Fruit fly (Drosophila melanogaster) whole organism, embryonic: Measurements from ENCODE around the gene Vlet.

Experiments used
- Adf1 ChIP-seq: fragments of 200-800 bp; sonication (Bioruptor generic); IDR thresholded peaks from 2 replicates; pipeline ENCODE4 v1.3.6; 2022; ENCODE audit warnings: missing biosample characterization, missing genetic modification characterization
- CG10147 ChIP-seq: fragments of 200-800 bp; sonication (Bioruptor generic); optimal IDR thresholded peaks from 2 replicates; lab custom pipeline; 2019; ENCODE audit warnings: missing biosample characterization, mild to moderate bottlenecking, missing genetic modification characterization, moderate library complexity
- CG10431 ChIP-seq: fragments of 200-800 bp; sonication (Bioruptor generic); optimal IDR thresholded peaks from 3 replicates; lab custom pipeline; 2018; ENCODE audit warnings: missing biosample characterization, mild to moderate bottlenecking, missing genetic modification characterization
- CG11398 ChIP-seq: fragments of 200-800 bp; sonication (Bioruptor generic); optimal IDR thresholded peaks from 2 replicates; lab custom pipeline; 2016; ENCODE audit warnings: missing biosample characterization, missing genetic modification characterization
- CG11456 ChIP-seq: fragments of 200-800 bp; sonication (Bioruptor generic); IDR thresholded peaks from 3 replicates; pipeline ENCODE4 v1.3.6; 2022; ENCODE audit warnings: missing biosample characterization, missing genetic modification characterization
- CG13894 ChIP-seq: fragments of 200-800 bp; sonication (Bioruptor generic); optimal IDR thresholded peaks from 3 replicates; lab custom pipeline; 2018; ENCODE audit warnings: missing biosample characterization, mild to moderate bottlenecking, missing genetic modification characterization, moderate library complexity
- CG14014 ChIP-seq: fragments of 200-800 bp; sonication (Bioruptor generic); IDR thresholded peaks from 2 replicates; pipeline ENCODE4 v1.3.6; 2022; ENCODE audit warnings: missing biosample characterization, missing genetic modification characterization
- CG14860 ChIP-seq: fragments of 200-800 bp; sonication (Bioruptor generic); IDR thresholded peaks from 3 replicates; pipeline ENCODE4 v1.3.6; 2022; ENCODE audit warnings: missing biosample characterization, missing genetic modification characterization; ENCODE audit not compliant: partially characterized antibody
- CG15514 ChIP-seq: fragments of 200-800 bp; sonication (Bioruptor generic); optimal IDR thresholded peaks from 3 replicates; lab custom pipeline; 2017; ENCODE audit warnings: missing biosample characterization, missing genetic modification characterization, mild to moderate bottlenecking, moderate library complexity, missing genetic modification reagents
- CG2120 ChIP-seq: fragments of 200-800 bp; sonication (Bioruptor generic); optimal IDR thresholded peaks from 3 replicates; lab custom pipeline; 2016; ENCODE audit warnings: missing biosample characterization, missing genetic modification characterization
- CG30403 ChIP-seq: fragments of 200-800 bp; sonication (Bioruptor generic); optimal IDR thresholded peaks from 3 replicates; lab custom pipeline; 2016; ENCODE audit warnings: missing biosample characterization, missing genetic modification characterization
- CG32767 ChIP-seq: fragments of 200-800 bp; sonication (Bioruptor generic); IDR thresholded peaks from 2 replicates; pipeline ENCODE4 v1.3.6; 2022; ENCODE audit warnings: missing biosample characterization, missing genetic modification characterization
- CG42726 ChIP-seq: fragments of 200-800 bp; sonication (Bioruptor generic); IDR thresholded peaks from 2 replicates; pipeline ENCODE4 v1.3.6; 2022; ENCODE audit warnings: missing biosample characterization, missing genetic modification characterization; ENCODE audit not compliant: partially characterized antibody
- CG4424 ChIP-seq: fragments of 200-800 bp; sonication (Bioruptor generic); optimal IDR thresholded peaks from 3 replicates; lab custom pipeline; 2016; ENCODE audit warnings: missing biosample characterization, missing genetic modification characterization
- CG4707 ChIP-seq: fragments of 200-800 bp; sonication (Bioruptor generic); optimal IDR thresholded peaks from 2 replicates; lab custom pipeline; 2018; ENCODE audit warnings: missing biosample characterization, mild to moderate bottlenecking, missing genetic modification characterization, moderate library complexity
- CG6689 ChIP-seq: fragments of 200-800 bp; sonication (Bioruptor generic); IDR thresholded peaks from 2 replicates; pipeline ENCODE4 v1.3.6; 2022; ENCODE audit warnings: missing biosample characterization, missing genetic modification characterization
- CG7556 ChIP-seq: fragments of 200-800 bp; sonication (Bioruptor generic); optimal IDR thresholded peaks from 2 replicates; lab custom pipeline; 2017; ENCODE audit warnings: missing biosample characterization, mild to moderate bottlenecking, missing genetic modification characterization
- CG7987 ChIP-seq: fragments of 200-800 bp; sonication (Bioruptor generic); optimal IDR thresholded peaks from 2 replicates; lab custom pipeline; 2018; ENCODE audit warnings: missing biosample characterization, mild to moderate bottlenecking, missing genetic modification characterization, moderate library complexity
- CG8388 ChIP-seq: fragments of 200-800 bp; sonication (Bioruptor generic); optimal IDR thresholded peaks from 2 replicates; lab custom pipeline; 2019; ENCODE audit warnings: missing biosample characterization, mild to moderate bottlenecking, missing genetic modification characterization, moderate library complexity
- CG8478 ChIP-seq: fragments of >200 bp; optimal IDR thresholded peaks from 2 replicates; lab custom pipeline; 2018
- CG8765 ChIP-seq: fragments of 200-800 bp; sonication (Bioruptor generic); IDR thresholded peaks from 2 replicates; pipeline ENCODE4 v1.3.6; 2022; ENCODE audit warnings: missing biosample characterization, missing genetic modification characterization
- CG9932 ChIP-seq: fragments of 200-800 bp; sonication (Bioruptor generic); IDR thresholded peaks from 2 replicates; pipeline ENCODE4 v1.3.6; 2022; ENCODE audit warnings: missing biosample characterization, missing genetic modification characterization
- D19B ChIP-seq: fragments of 200-800 bp; sonication (Bioruptor generic); optimal IDR thresholded peaks from 2 replicates; lab custom pipeline; 2017; ENCODE audit warnings: missing biosample characterization, mild to moderate bottlenecking, missing genetic modification characterization
- Dp ChIP-seq: fragments of 200-800 bp; sonication (Bioruptor generic); optimal IDR thresholded peaks from 2 replicates; lab custom pipeline; 2018; ENCODE audit warnings: missing biosample characterization, mild to moderate bottlenecking, missing genetic modification characterization, moderate library complexity
- Fer3 ChIP-seq: fragments of 200-800 bp; sonication (Bioruptor generic); optimal IDR thresholded peaks from 2 replicates; lab custom pipeline; 2018; ENCODE audit warnings: missing biosample characterization, mild to moderate bottlenecking, missing genetic modification characterization, moderate library complexity
- GATAe ChIP-seq: fragments of 200-800 bp; sonication (Bioruptor generic); conservative IDR thresholded peaks from 2 replicates; pipeline ENCODE4 v1.3.6; 2022; ENCODE audit warnings: missing biosample characterization, missing genetic modification characterization
- HmgZ ChIP-seq: fragments of 200-800 bp; sonication (Bioruptor generic); optimal IDR thresholded peaks from 2 replicates; lab custom pipeline; 2018; ENCODE audit warnings: missing biosample characterization, mild to moderate bottlenecking, missing genetic modification characterization
- Hr39 ChIP-seq: fragments of >200 bp; optimal IDR thresholded peaks from 2 replicates; lab custom pipeline; 2017
- MBD-R2 ChIP-seq: fragments of 200-800 bp; sonication (Bioruptor generic); IDR thresholded peaks from 2 replicates; pipeline ENCODE4 v1.3.6; 2022; ENCODE audit warnings: missing biosample characterization, missing genetic modification characterization
- Opbp ChIP-seq: fragments of 200-800 bp; sonication (Bioruptor generic); IDR thresholded peaks from 3 replicates; pipeline ENCODE4 v1.3.6; 2022; ENCODE audit warnings: missing biosample characterization, missing genetic modification characterization; ENCODE audit not compliant: partially characterized antibody
- Rfx ChIP-seq: fragments of 200-800 bp; sonication (Bioruptor generic); IDR thresholded peaks from 2 replicates; pipeline ENCODE4 v1.3.6; 2022; ENCODE audit warnings: missing biosample characterization, missing genetic modification characterization
- Side ChIP-seq: fragments of 200-800 bp; sonication (Bioruptor generic); optimal IDR thresholded peaks from 2 replicates; lab custom pipeline; 2016; ENCODE audit warnings: missing biosample characterization, missing genetic modification characterization
- Sry-δ ChIP-seq: fragments of 200-800 bp; sonication (Bioruptor generic); optimal IDR thresholded peaks from 2 replicates; lab custom pipeline; 2016; ENCODE audit warnings: missing biosample characterization, missing genetic modification characterization
- Ssrp ChIP-seq: fragments of 200-800 bp; sonication (Bioruptor generic); optimal IDR thresholded peaks from 2 replicates; lab custom pipeline; 2018; ENCODE audit warnings: missing biosample characterization, mild to moderate bottlenecking, missing genetic modification characterization, moderate library complexity
- ash1 ChIP-seq: fragments of 200-800 bp; sonication (Bioruptor generic); optimal IDR thresholded peaks from 2 replicates; lab custom pipeline; 2018; ENCODE audit warnings: missing biosample characterization, mild to moderate bottlenecking, missing genetic modification characterization
- chn ChIP-seq: fragments of 200-800 bp; sonication (Bioruptor generic); optimal IDR thresholded peaks from 2 replicates; lab custom pipeline; 2016; ENCODE audit warnings: missing biosample characterization, missing genetic modification characterization
- ci ChIP-seq: fragments of 200-800 bp; sonication (Bioruptor generic); IDR thresholded peaks from 3 replicates; pipeline ENCODE4 v1.3.6; 2022; ENCODE audit warnings: missing biosample characterization, missing genetic modification characterization
- esg ChIP-seq: fragments of 200-800 bp; sonication (Bioruptor generic); conservative IDR thresholded peaks from 2 replicates; pipeline ENCODE4 v1.3.6; 2022; ENCODE audit warnings: missing biosample characterization, missing genetic modification characterization
- grn ChIP-seq: fragments of 200-800 bp; sonication (Bioruptor generic); optimal IDR thresholded peaks from 3 replicates; lab custom pipeline; 2017; ENCODE audit warnings: missing biosample characterization, missing genetic modification characterization
- ind ChIP-seq: fragments of 200-800 bp; sonication (Bioruptor generic); optimal IDR thresholded peaks from 3 replicates; lab custom pipeline; 2016; ENCODE audit warnings: missing biosample characterization, missing genetic modification characterization
- ken ChIP-seq: fragments of 200-800 bp; sonication (Bioruptor generic); IDR thresholded peaks from 3 replicates; pipeline ENCODE4 v1.3.6; 2022; ENCODE audit warnings: missing biosample characterization, missing genetic modification characterization
- lilli ChIP-seq: fragments of 200-800 bp; sonication (Bioruptor generic); optimal IDR thresholded peaks from 3 replicates; lab custom pipeline; 2016; ENCODE audit warnings: missing biosample characterization, missing genetic modification characterization
- lola ChIP-seq, 3 experiments: fragments of >200 bp in 2 of 3; fragments of 200-800 bp in 1 of 3; sonication (Bioruptor generic) in 1 of 3; optimal IDR thresholded peaks; 2 replicates each; lab custom pipeline; 2017 to 2019; ENCODE audit warnings: missing biosample characterization in 3 of 3, missing genetic modification characterization in 3 of 3, mild to moderate bottlenecking in 1 of 3, moderate library complexity in 1 of 3
- salm ChIP-seq: fragments of 200-800 bp; sonication (Bioruptor generic); optimal IDR thresholded peaks from 2 replicates; lab custom pipeline; 2018; ENCODE audit warnings: missing biosample characterization, mild to moderate bottlenecking, missing genetic modification characterization
- shn ChIP-seq: fragments of 200-800 bp; sonication (Bioruptor generic); optimal IDR thresholded peaks from 3 replicates; lab custom pipeline; 2016; ENCODE audit warnings: missing biosample characterization, missing genetic modification characterization
- sna ChIP-seq: fragments of 200-800 bp; sonication (Bioruptor generic); IDR thresholded peaks from 2 replicates; pipeline ENCODE4 v1.3.6; 2022; ENCODE audit warnings: missing biosample characterization, missing genetic modification characterization; ENCODE audit not compliant: partially characterized antibody
- stc ChIP-seq: fragments of 200-800 bp; sonication (Bioruptor generic); IDR thresholded peaks from 2 replicates; pipeline ENCODE4 v1.3.6; 2022; ENCODE audit warnings: missing biosample characterization, missing genetic modification characterization
- tgo ChIP-seq: fragments of 200-800 bp; sonication (Bioruptor generic); IDR thresholded peaks from 3 replicates; pipeline ENCODE4 v1.3.6; 2022; ENCODE audit warnings: missing biosample characterization, missing genetic modification characterization
- tx ChIP-seq: fragments of 200-800 bp; sonication (Bioruptor generic); optimal IDR thresholded peaks from 2 replicates; lab custom pipeline; 2016; ENCODE audit warnings: missing biosample characterization, missing genetic modification characterization
- wor ChIP-seq: fragments of 200-800 bp; sonication (Bioruptor generic); IDR thresholded peaks from 2 replicates; pipeline ENCODE4 v1.3.6; 2022; ENCODE audit warnings: missing biosample characterization, missing genetic modification characterization
- zfh1 ChIP-seq: fragments of 200-800 bp; sonication (Bioruptor generic); IDR thresholded peaks from 3 replicates; pipeline ENCODE4 v1.3.6; 2022; ENCODE audit warnings: missing biosample characterization, missing genetic modification characterization

The Vlet gene

dm6 chrX:11720138-11720537, 41.7 kb upstream of the Vlet start, which contains the start of gene Tango10 (continued):
- no peak for TF ChIP-seq GATAe (GFP tag; lab: Robert Waterston, UW)
- TF ChIP-seq lola (GFP tag; optimal IDR thresholded peaks at IDR 0.05; lab: Kevin White, UChicago) = peak in 1 of 3 experiments; percentile 64
- TF ChIP-seq CG14014 = 0 out of 2 replicates have a peak, but pooled peaks have one; percentile 39
- no peak for TF ChIP-seq stc
- TF ChIP-seq shn = peak; percentile 19
- peak; percentile 22; the same call in 1 of the 2 replicates for TF ChIP-seq CG8765 (GFP tag; lab: Robert Waterston, UW)
- peak; percentile 23 for TF ChIP-seq CG7556 (GFP tag; lab: Kevin White, UChicago)
- TF ChIP-seq CG7987 (GFP tag; lab: Kevin White, UChicago) = no peak
- no peak for TF ChIP-seq Adf1 (GFP tag; lab: Robert Waterston, UW)
- TF ChIP-seq sna (GFP tag; lab: Robert Waterston, UW) = peak; percentile 91
- TF ChIP-seq HmgZ (tag; lab: Kevin White, UChicago) = peak; percentile 61
- peak; percentile 81 for TF ChIP-seq MBD-R2 (GFP tag; lab: Robert Waterston, UW)
- TF ChIP-seq CG9932 = peak; percentile 77
- peak; percentile 84 for TF ChIP-seq CG15514 (GFP tag; lab: Kevin White, UChicago)
- no peak for TF ChIP-seq CG8388
- TF ChIP-seq CG14860 = peak; percentile 71; the same call in 2 of the 3 replicates
- TF ChIP-seq CG10431 (GFP tag; lab: Kevin White, UChicago) = no peak
- 0 out of 3 replicates have a peak, but pooled peaks have one; percentile 16 for TF ChIP-seq zfh1 (GFP tag; lab: Robert Waterston, UW)
- TF ChIP-seq CG11456 (GFP tag; lab: Robert Waterston, UW) = no peak
- peak; percentile 87 for TF ChIP-seq Dp (GFP tag; lab: Kevin White, UChicago)
- no peak for TF ChIP-seq CG8478 (lab: Kevin White, UChicago)
- peak; percentile 83 for TF ChIP-seq Sry-δ (GFP tag; lab: Kevin White, UChicago)
- TF ChIP-seq CG4424 (GFP tag; lab: Kevin White, UChicago) = peak; percentile 31
- peak; percentile 67 for TF ChIP-seq lilli
- TF ChIP-seq CG30403 (GFP tag; lab: Kevin White, UChicago) = peak; percentile 65
- peak; percentile 48 for TF ChIP-seq Ssrp (tag; lab: Kevin White, UChicago)
- no peak for TF ChIP-seq Hr39 (lab: Kevin White, UChicago)
- TF ChIP-seq CG10147 = peak; percentile 47
- TF ChIP-seq CG4707 (GFP tag; lab: Kevin White, UChicago) = no peak
- peak; percentile 25; the same call in 1 of the 2 replicates for TF ChIP-seq CG32767 (GFP tag; lab: Robert Waterston, UW)
- peak; percentile 60; the same call in 2 of the 3 replicates for TF ChIP-seq Opbp (GFP tag; lab: Robert Waterston, UW)
- TF ChIP-seq ash1 = no peak
- TF ChIP-seq CG42726 (GFP tag; lab: Robert Waterston, UW) = peak; percentile 75
- TF ChIP-seq CG2120 (GFP tag; lab: Kevin White, UChicago) = peak; percentile 71
- peak; percentile 46; the same call in 1 of the 2 replicates for TF ChIP-seq wor
- peak; percentile 64 for TF ChIP-seq Side (GFP tag; lab: Kevin White, UChicago)
- TF ChIP-seq Rfx (GFP tag; lab: Robert Waterston, UW) = peak; percentile 57; the same call in 1 of the 2 replicates
- no peak for TF ChIP-seq salm (tag; lab: Kevin White, UChicago)
- TF ChIP-seq tgo (GFP tag; lab: Robert Waterston, UW) = peak; percentile 37; the same call in 2 of the 3 replicates
- peak; percentile 61; the same call in 2 of the 3 replicates for TF ChIP-seq ci
- TF ChIP-seq tx = peak; percentile 18
- no peak for TF ChIP-seq CG11398 (GFP tag; lab: Kevin White, UChicago)
- TF ChIP-seq D19B = no peak
- no peak for TF ChIP-seq CG6689
- peak; percentile 23 for TF ChIP-seq chn
- TF ChIP-seq esg = peak; percentile 52; the same call in 1 of the 2 replicates
- peak; percentile 28 for TF ChIP-seq grn (GFP tag; lab: Kevin White, UChicago)
- peak; percentile 29 for TF ChIP-seq CG13894 (tag; lab: Kevin White, UChicago)
- TF ChIP-seq Fer3 (tag; lab: Kevin White, UChicago) = peak; percentile 20
- TF ChIP-seq ken (GFP tag; lab: Robert Waterston, UW) = peak; percentile 66; the same call in 2 of the 3 replicates
- TF ChIP-seq ind (GFP tag; lab: Kevin White, UChicago) = peak; percentile 40
